Fruit fly (Drosophila melanogaster): Measurements from ENCODE around the gene CG31496.

CG31496 gene

dm6 chr3R:7334613-7335012, 10.3 kb upstream of the CG31496 start (continued):
- TF ChIP-seq pho (GFP tag; optimal IDR thresholded peaks at IDR 0.05): no peak
- no peak for TF ChIP-seq Vsx1 (GFP tag; optimal IDR thresholded peaks at IDR 0.05)
- no peak for TF ChIP-seq dan (GFP tag; IDR thresholded peaks at IDR 0.05)
- TF ChIP-seq sna (GFP tag; IDR thresholded peaks at IDR 0.05; ENCODE audit: partially characterized antibody): no peak
- no peak for TF ChIP-seq Rfx (GFP tag; IDR thresholded peaks at IDR 0.05)
- TF ChIP-seq ind (GFP tag; optimal IDR thresholded peaks at IDR 0.05): no peak
- TF ChIP-seq Blimp-1 (GFP tag; optimal IDR thresholded peaks at IDR 0.05): peak; percentile 31
- no peak for TF ChIP-seq GATAe (GFP tag; conservative IDR thresholded peaks at IDR 0.05)
- no peak for TF ChIP-seq BtbVII (GFP tag; optimal IDR thresholded peaks at IDR 0.05)
- no peak for TF ChIP-seq shn (GFP tag; optimal IDR thresholded peaks at IDR 0.05)
- TF ChIP-seq so (GFP tag; IDR thresholded peaks at IDR 0.05): no peak
- TF ChIP-seq nom (GFP tag; optimal IDR thresholded peaks at IDR 0.05): no peak
- TF ChIP-seq CG15073 (GFP tag; optimal IDR thresholded peaks at IDR 0.05): no peak
- no peak for TF ChIP-seq CG6791 (GFP tag; IDR thresholded peaks at IDR 0.05; ENCODE audit: partially characterized antibody)
- no peak for TF ChIP-seq CG13287 (GFP tag; IDR thresholded peaks at IDR 0.05; ENCODE audit: partially characterized antibody)
- TF ChIP-seq nau (GFP tag; optimal IDR thresholded peaks at IDR 0.05): no peak
- no peak for TF ChIP-seq Ssrp (tag; optimal IDR thresholded peaks at IDR 0.05)
- TF ChIP-seq YL-1 (GFP tag; optimal IDR thresholded peaks at IDR 0.05): no peak
- no peak for TF ChIP-seq ewg (GFP tag; optimal IDR thresholded peaks at IDR 0.05)
- TF ChIP-seq CG33557 (GFP tag; optimal IDR thresholded peaks at IDR 0.05): no peak
- no peak for TF ChIP-seq CG6813 (GFP tag; optimal IDR thresholded peaks at IDR 0.05)
- TF ChIP-seq Ptx1 (GFP tag; IDR thresholded peaks at IDR 0.05): peak; percentile 47
- no peak for TF ChIP-seq ara (GFP tag; IDR thresholded peaks at IDR 0.05)
- no peak for TF ChIP-seq ATbp (GFP tag; optimal IDR thresholded peaks at IDR 0.05)
- no peak for TF ChIP-seq CG42726 (GFP tag; IDR thresholded peaks at IDR 0.05; ENCODE audit: partially characterized antibody)
- no peak for TF ChIP-seq CG3065 (GFP tag; optimal IDR thresholded peaks at IDR 0.05)
- TF ChIP-seq CG14710 (tag; optimal IDR thresholded peaks at IDR 0.05): no peak
- TF ChIP-seq MBD-R2 (GFP tag; IDR thresholded peaks at IDR 0.05): no peak
- TF ChIP-seq CG13624 (GFP tag; optimal IDR thresholded peaks at IDR 0.05): no peak
- TF ChIP-seq CG12744 (GFP tag; optimal IDR thresholded peaks at IDR 0.05): no peak
- TF ChIP-seq gsb-n (tag; optimal IDR thresholded peaks at IDR 0.05): no peak
- peak; percentile 51; the same call in 1 of the 3 replicates for TF ChIP-seq dysf (GFP tag; IDR thresholded peaks at IDR 0.05)
- peak; percentile 9 for TF ChIP-seq CG17385 (GFP tag; optimal IDR thresholded peaks at IDR 0.05)
- no peak for TF ChIP-seq az2 (GFP tag; optimal IDR thresholded peaks at IDR 0.05)
- TF ChIP-seq kah (GFP tag; optimal IDR thresholded peaks at IDR 0.05): no peak
- TF ChIP-seq Mes4 (GFP tag; optimal IDR thresholded peaks at IDR 0.05): no peak
- TF ChIP-seq nmo (GFP tag; optimal IDR thresholded peaks at IDR 0.05): peak; percentile 4
- TF ChIP-seq pfk (GFP tag; optimal IDR thresholded peaks at IDR 0.05): no peak
- no peak for TF ChIP-seq CG10565 (GFP tag; optimal IDR thresholded peaks at IDR 0.05)
- peak; percentile 60; the same call in 2 of the 3 replicates for TF ChIP-seq row (GFP tag; IDR thresholded peaks at IDR 0.05)
- 0 out of 3 replicates have a peak, but pooled peaks have one; percentile 10 for TF ChIP-seq B-H1 (GFP tag; IDR thresholded peaks at IDR 0.05)
- TF ChIP-seq CG12071 (GFP tag; optimal IDR thresholded peaks at IDR 0.05): no peak
- TF ChIP-seq slou (GFP tag; optimal IDR thresholded peaks at IDR 0.05): no peak
- TF ChIP-seq CG17359 (tag; optimal IDR thresholded peaks at IDR 0.05): no peak
- TF ChIP-seq Drgx (GFP tag; IDR thresholded peaks at IDR 0.05): no peak
- TF ChIP-seq ato (GFP tag; IDR thresholded peaks at IDR 0.05; ENCODE audit: partially characterized antibody): no peak
- TF ChIP-seq CG13123 (GFP tag; optimal IDR thresholded peaks at IDR 0.05): no peak
- no peak for TF ChIP-seq CG14860 (GFP tag; IDR thresholded peaks at IDR 0.05; ENCODE audit: partially characterized antibody)
- no peak for TF ChIP-seq Lhr (GFP tag; optimal IDR thresholded peaks at IDR 0.05)
- no peak for TF ChIP-seq tna (GFP tag; IDR thresholded peaks at IDR 0.05; ENCODE audit: partially characterized antibody)
- no peak for TF ChIP-seq da (GFP tag; optimal IDR thresholded peaks at IDR 0.05)
